Worm (Caenorhabditis elegans) whole organism, L1 larva: ENCODE data around the gene K12B6.11.

Experiments used
- ceh-82 ChIP-seq, 3 experiments: fragments of 150-350 bp in 1 of 3; sonication (generic microtip) in 2 of 3; optimal IDR thresholded peaks; 2 replicates each; lab custom pipeline; 2014 to 2017; ENCODE audit warnings: missing biosample characterization in 3 of 3, missing genetic modification characterization in 3 of 3
- elt-2 ChIP-seq: sonication (generic microtip); optimal IDR thresholded peaks from 2 replicates; lab custom pipeline; 2016; ENCODE audit warnings: missing genetic modification characterization, mild to moderate bottlenecking, inconsistent platforms, missing compliant biosample characterization, missing genetic modification reagents
- grh-1 ChIP-seq: fragments of 200-800 bp; sonication (Bioruptor generic); IDR thresholded peaks from 2 replicates; pipeline ENCODE4 v1.3.6; 2022; ENCODE audit warnings: missing genetic modification reagents, missing genetic modification characterization, missing compliant biosample characterization
- nhr-12 ChIP-seq: sonication (generic microtip); optimal IDR thresholded peaks from 2 replicates; lab custom pipeline; 2017; ENCODE audit warnings: missing biosample characterization, missing genetic modification characterization
- nhr-237 ChIP-seq: fragments of 150-350 bp; optimal IDR thresholded peaks from 2 replicates; lab custom pipeline; 2014; ENCODE audit warnings: missing biosample characterization, missing genetic modification characterization
- nhr-28 ChIP-seq: fragments of 150-350 bp; optimal IDR thresholded peaks from 2 replicates; lab custom pipeline; 2014; ENCODE audit warnings: missing biosample characterization, missing genetic modification characterization
- nhr-71 ChIP-seq: sonication (generic microtip); optimal IDR thresholded peaks from 2 replicates; lab custom pipeline; 2016; ENCODE audit warnings: mild to moderate bottlenecking, missing genetic modification characterization, moderate library complexity, missing compliant biosample characterization
- nhr-76 ChIP-seq: sonication (generic microtip); optimal IDR thresholded peaks from 2 replicates; lab custom pipeline; 2017; ENCODE audit warnings: missing biosample characterization, missing genetic modification characterization
- unc-130 ChIP-seq: fragments of 150-350 bp; optimal IDR thresholded peaks from 2 replicates; lab custom pipeline; 2017; ENCODE audit warnings: missing biosample characterization, missing genetic modification characterization, inconsistent platforms

ce11 chrV:6280067-6280466, 8.6 kb upstream of the K12B6.11 start:
- TF ChIP-seq ceh-82 (tag; optimal IDR thresholded peaks at IDR 0.05; lab: Kevin White, UChicago), result no peak
- no peak for TF ChIP-seq unc-130 (tag; lab: Kevin White, UChicago)
- no peak for TF ChIP-seq nhr-28
- TF ChIP-seq nhr-237, result no peak
- no peak for TF ChIP-seq nhr-76 (tag; lab: Kevin White, UChicago)
- no peak for TF ChIP-seq grh-1 (GFP tag; lab: Robert Waterston, UW)
- TF ChIP-seq nhr-12, result no peak
- peak; percentile 64 for TF ChIP-seq elt-2 (tag; lab: Kevin White, UChicago)
- TF ChIP-seq nhr-71 (tag; lab: Kevin White, UChicago), result no peak
